Worm (Caenorhabditis elegans) whole organism, early embryonic: Measurements from ENCODE around the gene C14F11.7.

ENCODE experiments used
- B0310.2 ChIP-seq: sonication (generic microtip); optimal IDR thresholded peaks from 2 replicates; lab custom pipeline; 2016; ENCODE audit warnings: mild to moderate bottlenecking, missing genetic modification characterization, missing compliant biosample characterization
- F13C5.2 ChIP-seq: sonication (generic microtip); optimal IDR thresholded peaks from 2 replicates; lab custom pipeline; 2017; ENCODE audit warnings: mild to moderate bottlenecking, missing genetic modification characterization, inconsistent platforms, missing compliant biosample characterization
- aly-1 ChIP-seq: sonication (generic microtip); optimal IDR thresholded peaks from 2 replicates; lab custom pipeline; 2016; ENCODE audit warnings: missing genetic modification characterization, missing compliant biosample characterization
- ama-1 ChIP-seq: fragments of 150-350 bp; optimal IDR thresholded peaks from 2 replicates; lab custom pipeline; 2014
- ceh-13 ChIP-seq: fragments of 200-800 bp; sonication (Bioruptor generic); optimal IDR thresholded peaks from 2 replicates; lab custom pipeline; 2018; ENCODE audit warnings: mild to moderate bottlenecking, missing genetic modification characterization, missing compliant biosample characterization
- ceh-36 ChIP-seq: sonication (generic microtip); optimal IDR thresholded peaks from 2 replicates; lab custom pipeline; 2016; ENCODE audit warnings: missing genetic modification characterization, inconsistent platforms, missing compliant biosample characterization
- ets-7 ChIP-seq: sonication (generic microtip); optimal IDR thresholded peaks from 2 replicates; lab custom pipeline; 2016; ENCODE audit warnings: missing genotype, missing genetic modification characterization, missing compliant biosample characterization
- flt-1 ChIP-seq: fragments of 200-800 bp; sonication (Bioruptor generic); IDR thresholded peaks from 2 replicates; pipeline ENCODE4 v1.3.6; 2022; ENCODE audit warnings: missing genetic modification characterization, missing compliant biosample characterization
- hmbx-1 ChIP-seq: sonication (generic microtip); optimal IDR thresholded peaks from 2 replicates; lab custom pipeline; 2016; ENCODE audit warnings: mild to moderate bottlenecking, missing genetic modification characterization, missing compliant biosample characterization
- hmg-4 ChIP-seq: fragments of 200-800 bp; sonication (Bioruptor generic); optimal IDR thresholded peaks from 2 replicates; lab custom pipeline; 2018; ENCODE audit warnings: mild to moderate bottlenecking, missing genetic modification characterization, missing compliant biosample characterization
- hnd-1 ChIP-seq: sonication (generic microtip); optimal IDR thresholded peaks from 2 replicates; lab custom pipeline; 2016; ENCODE audit warnings: missing genetic modification characterization, missing compliant biosample characterization
- pes-1 ChIP-seq: fragments of 200-800 bp; sonication (Bioruptor generic); IDR thresholded peaks from 2 replicates; pipeline ENCODE4 v1.3.6; 2022; ENCODE audit warnings: missing genetic modification reagents, missing genetic modification characterization, missing compliant biosample characterization
- scrt-1 ChIP-seq: fragments of 200-800 bp; sonication (Bioruptor generic); IDR thresholded peaks from 2 replicates; pipeline ENCODE4 v1.3.6; 2022; ENCODE audit warnings: missing genetic modification characterization, missing compliant biosample characterization
- sea-1 ChIP-seq: fragments of 200-800 bp; sonication (Bioruptor generic); conservative IDR thresholded peaks from 2 replicates; pipeline ENCODE4 v1.3.6; 2022; ENCODE audit warnings: missing genetic modification characterization, missing compliant biosample characterization
- tbx-11 ChIP-seq: fragments of 200-800 bp; sonication (Bioruptor generic); IDR thresholded peaks from 2 replicates; pipeline ENCODE4 v1.3.6; 2022; ENCODE audit warnings: missing genetic modification characterization, missing compliant biosample characterization
- tbx-37 ChIP-seq: fragments of 200-800 bp; sonication (Bioruptor generic); conservative IDR thresholded peaks from 2 replicates; pipeline ENCODE4 v1.3.6; 2022; ENCODE audit warnings: missing genetic modification reagents, missing genetic modification characterization, missing compliant biosample characterization
- tra-4 ChIP-seq: sonication (generic microtip); optimal IDR thresholded peaks from 2 replicates; lab custom pipeline; 2017; ENCODE audit warnings: missing genetic modification characterization, missing compliant biosample characterization

Gene C14F11.7

DNA sequence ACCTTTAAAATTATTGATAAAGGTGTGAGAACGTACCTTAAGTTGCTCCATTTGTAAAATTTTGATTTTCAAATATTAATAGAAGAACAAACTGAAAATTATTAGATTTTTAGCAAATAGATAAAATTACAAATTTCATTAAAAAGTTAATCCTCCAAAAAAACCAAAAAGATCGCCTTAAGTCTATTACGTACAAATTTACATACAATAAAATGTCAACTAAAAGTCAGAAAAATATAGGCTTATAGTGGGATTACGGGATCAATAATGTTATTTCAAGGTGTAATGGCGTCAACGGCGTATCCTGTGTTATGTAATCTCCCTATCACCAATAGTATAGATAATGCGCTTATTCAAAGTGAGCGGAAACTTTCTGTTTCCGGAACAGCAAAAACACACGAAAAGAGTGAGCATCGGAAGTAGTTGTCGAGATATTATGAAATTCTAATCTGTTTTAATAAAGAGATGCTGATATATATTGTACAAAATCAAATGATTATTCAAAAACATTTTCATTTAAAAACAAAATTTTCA, 14.1 kb downstream of the C14F11.7 start, which contains the start of gene ceh-54:
ceh-54 (minus strand) TSS at position 51 of the 534 bp plus-strand sequence.
- TF ChIP-seq hmg-4 = no peak
- no peak for TF ChIP-seq ceh-13 (GFP tag; lab: Kevin White, UChicago)
- no peak for TF ChIP-seq B0310.2
- no peak for TF ChIP-seq tra-4 (tag; lab: Kevin White, UChicago)
- TF ChIP-seq flt-1 (GFP tag; lab: Robert Waterston, UW) = no peak
- no peak for TF ChIP-seq sea-1 (GFP tag; lab: Robert Waterston, UW)
- no peak for TF ChIP-seq hnd-1 (tag; lab: Kevin White, UChicago)
- TF ChIP-seq aly-1 (tag; lab: Kevin White, UChicago) = no peak
- TF ChIP-seq tbx-11 (GFP tag; lab: Robert Waterston, UW) = no peak
- TF ChIP-seq ets-7 (tag; lab: Kevin White, UChicago) = no peak
- TF ChIP-seq hmbx-1 = no peak

DNA sequence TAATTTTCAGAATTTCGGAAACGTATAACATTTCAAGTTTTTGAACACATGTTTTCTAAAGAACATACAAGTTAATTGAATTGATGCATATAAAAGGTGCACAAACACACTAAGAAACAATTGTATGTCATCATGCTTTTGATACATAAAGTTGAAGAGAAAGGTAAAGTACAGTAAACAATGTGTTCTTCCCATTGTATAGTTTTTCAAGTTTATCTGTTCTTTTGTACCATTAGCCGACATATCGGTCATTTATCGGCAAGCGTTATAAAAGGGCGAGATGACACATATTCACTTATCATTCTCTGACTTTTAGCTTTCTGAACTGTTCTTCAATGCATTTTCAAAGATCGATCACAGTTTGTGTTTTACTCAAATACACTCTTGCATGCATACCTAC, 18.4 kb downstream of the C14F11.7 start, which contains the start of gene T13C5.9:
T13C5.9 (plus strand) TSS at position 301 of the 400 bp plus-strand sequence.
- TF ChIP-seq tbx-11 (GFP tag; lab: Robert Waterston, UW) (no peak), tra-4 (tag; lab: Kevin White, UChicago) (no peak), sea-1 (GFP tag; lab: Robert Waterston, UW) (no peak), hmg-4 (no peak)

- TF ChIP-seq sea-1 (GFP tag; lab: Robert Waterston, UW) = no peak
Measured at ce11 chrX:6187848-6188247, 20.5 kb downstream of the C14F11.7 start, which contains the start of gene T13C5.10. Gene T13C5.10 (plus strand): TSS chrX:6188148.

- TF ChIP-seq ets-7 (tag; lab: Kevin White, UChicago) (no peak), tbx-11 (GFP tag; lab: Robert Waterston, UW) (no peak), ceh-36 (tag; lab: Kevin White, UChicago) (no peak), hmg-4 (no peak), ceh-13 (GFP tag; lab: Kevin White, UChicago) (no peak), F13C5.2 (tag; lab: Kevin White, UChicago) (no peak), hmbx-1 (no peak), aly-1 (tag; lab: Kevin White, UChicago) (no peak), ama-1 (lab: Kevin White, UChicago) (no peak), tra-4 (tag; lab: Kevin White, UChicago) (no peak), flt-1 (GFP tag; lab: Robert Waterston, UW) (no peak), B0310.2 (no peak), hnd-1 (tag; lab: Kevin White, UChicago) (no peak), scrt-1 (GFP tag; lab: Robert Waterston, UW) (no peak), pes-1 (GFP tag; lab: Robert Waterston, UW) (no peak), tbx-37 (no peak), sea-1 (GFP tag; lab: Robert Waterston, UW) (no peak)
Measured at ce11 chrX:6184709-6185108, 23.7 kb downstream of the C14F11.7 start, which contains the start of gene T13C5.2. Gene T13C5.2 (plus strand): TSS chrX:6185009.

DNA sequence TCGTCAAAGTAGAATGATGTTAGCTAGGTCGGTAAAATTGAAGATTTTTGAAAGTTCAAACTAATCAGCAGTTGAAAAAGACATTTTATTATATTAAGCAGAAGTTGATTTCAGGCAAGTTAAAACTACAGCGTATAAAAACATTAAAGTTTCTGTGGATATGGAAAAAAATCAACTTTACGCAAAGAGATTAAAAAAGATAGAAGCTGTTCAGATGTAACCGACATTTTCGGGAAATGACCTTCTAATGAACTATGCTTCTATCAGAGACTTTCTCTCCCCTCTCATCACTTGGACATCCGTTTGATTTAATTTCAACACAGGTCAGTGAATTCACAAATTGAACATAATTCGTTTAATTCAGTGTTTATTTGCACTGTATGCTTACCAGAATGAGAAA, 28.1 kb downstream of the C14F11.7 start, which contains the start of gene T13C5.7:
T13C5.7 (plus strand) TSS at position 301 of the 400 bp plus-strand sequence.
- TF ChIP-seq F13C5.2 (tag; lab: Kevin White, UChicago) = no peak
- TF ChIP-seq ceh-13 (GFP tag; lab: Kevin White, UChicago) = no peak
- no peak for TF ChIP-seq scrt-1 (GFP tag; lab: Robert Waterston, UW)
- no peak for TF ChIP-seq hmbx-1
- no peak for TF ChIP-seq tbx-37
- no peak for TF ChIP-seq ceh-36 (tag; lab: Kevin White, UChicago)
- TF ChIP-seq B0310.2 = no peak
- TF ChIP-seq aly-1 (tag; lab: Kevin White, UChicago) = no peak
- no peak for TF ChIP-seq pes-1 (GFP tag; lab: Robert Waterston, UW)
- no peak for TF ChIP-seq hnd-1 (tag; lab: Kevin White, UChicago)
- no peak for TF ChIP-seq hmg-4
- TF ChIP-seq tra-4 (tag; lab: Kevin White, UChicago) = no peak
- no peak for TF ChIP-seq ama-1 (lab: Kevin White, UChicago)
- TF ChIP-seq tbx-11 (GFP tag; lab: Robert Waterston, UW) = no peak
- no peak for TF ChIP-seq sea-1 (GFP tag; lab: Robert Waterston, UW)
- TF ChIP-seq flt-1 (GFP tag; lab: Robert Waterston, UW) = no peak
- no peak for TF ChIP-seq ets-7 (tag; lab: Kevin White, UChicago)

DNA sequence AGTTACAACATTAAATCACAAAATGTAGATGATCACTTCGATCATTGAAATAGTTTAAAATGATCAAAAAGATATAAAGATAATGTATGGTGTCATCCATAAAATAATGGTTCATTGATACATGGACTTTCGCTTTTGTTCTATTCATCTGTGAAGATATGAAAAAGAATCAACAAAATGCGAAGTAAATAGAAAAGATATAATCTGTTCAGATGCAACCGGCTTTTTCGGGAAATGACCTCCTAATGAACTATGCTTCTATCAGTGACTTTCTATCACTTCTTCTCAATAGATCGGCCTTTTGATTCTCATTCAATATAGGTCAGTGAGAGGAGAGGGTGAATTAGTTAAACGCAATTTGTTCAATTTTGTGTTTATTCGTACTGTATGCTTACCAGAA, 29.4 kb downstream of the C14F11.7 start:
- TF ChIP-seq scrt-1 (GFP tag; lab: Robert Waterston, UW) = no peak
- TF ChIP-seq ets-7 (tag; lab: Kevin White, UChicago) = no peak
- no peak for TF ChIP-seq B0310.2
- TF ChIP-seq tbx-11 (GFP tag; lab: Robert Waterston, UW) = no peak
- TF ChIP-seq ama-1 (lab: Kevin White, UChicago) = no peak
- TF ChIP-seq tbx-37 = no peak
- no peak for TF ChIP-seq hmg-4
- TF ChIP-seq ceh-13 (GFP tag; lab: Kevin White, UChicago) = no peak
- TF ChIP-seq tra-4 (tag; lab: Kevin White, UChicago) = no peak
- TF ChIP-seq aly-1 (tag; lab: Kevin White, UChicago) = no peak
- no peak for TF ChIP-seq ceh-36 (tag; lab: Kevin White, UChicago)
- no peak for TF ChIP-seq hmbx-1
- no peak for TF ChIP-seq F13C5.2 (tag; lab: Kevin White, UChicago)
- no peak for TF ChIP-seq flt-1 (GFP tag; lab: Robert Waterston, UW)
- no peak for TF ChIP-seq sea-1 (GFP tag; lab: Robert Waterston, UW)
- no peak for TF ChIP-seq hnd-1 (tag; lab: Kevin White, UChicago)
- TF ChIP-seq pes-1 (GFP tag; lab: Robert Waterston, UW) = no peak

ce11 chrX:6177944-6178566, 30.3 kb downstream of the C14F11.7 start, which contains the start of the genes T25B2.4 and T13C5.3:
Gene T25B2.4 (plus strand): TSS chrX:6178244.
Gene T13C5.3 (plus strand): TSS chrX:6178516.
- TF ChIP-seq ama-1 (lab: Kevin White, UChicago) (no peak), sea-1 (GFP tag; lab: Robert Waterston, UW) (no peak), B0310.2 (no peak), pes-1 (GFP tag; lab: Robert Waterston, UW) (no peak), scrt-1 (GFP tag; lab: Robert Waterston, UW) (no peak), tra-4 (tag; lab: Kevin White, UChicago) (no peak), tbx-11 (GFP tag; lab: Robert Waterston, UW) (no peak), F13C5.2 (tag; lab: Kevin White, UChicago) (no peak)
